Fruit fly (Drosophila melanogaster) Kc167 (cell line): Measurements from ENCODE around the gene Rbf.

Experiments
- Myc ChIP-seq: fragments of >200 bp; optimal IDR thresholded peaks from 2 replicates; lab custom pipeline; 2017; ENCODE audit warnings: missing external identifiers
- Sin3A ChIP-seq: fragments of >200 bp; optimal IDR thresholded peaks from 2 replicates; lab custom pipeline; 2018; ENCODE audit warnings: missing external identifiers
- h ChIP-seq: fragments of >200 bp; optimal IDR thresholded peaks from 3 replicates; lab custom pipeline; 2018; ENCODE audit warnings: missing external identifiers
- insv ChIP-seq: fragments of >200 bp; optimal IDR thresholded peaks from 3 replicates; lab custom pipeline; 2018; ENCODE audit warnings: missing external identifiers
- psq ChIP-seq: fragments of >200 bp; optimal IDR thresholded peaks from 2 replicates; lab custom pipeline; 2017; ENCODE audit warnings: missing external identifiers
- ttk ChIP-seq: sonication (Bioruptor generic); optimal IDR thresholded peaks from 2 replicates; lab custom pipeline; 2017; ENCODE audit warnings: missing external identifiers

The Rbf gene

dm6 chrX:803370-803769 lies 2.1 kb upstream of the Rbf start, which contains the start of gene CG13359:
Gene CG13359 (minus strand): TSS chrX:803470.
- TF ChIP-seq ttk (lab: Kevin White, UChicago) (no peak), insv (no peak)

dm6 chrX:796397-796989 lies 4.8 kb downstream of the Rbf start:
- TF ChIP-seq psq (lab: Kevin White, UChicago) (no peak), h (no peak), Sin3A (lab: Kevin White, UChicago) (no peak), Myc (lab: Kevin White, UChicago) (no peak), insv (no peak), ttk (lab: Kevin White, UChicago) (no peak)

- TF ChIP-seq insv: no peak
These were observed 8.4 kb downstream of the Rbf start, which contains the start of gene CG16989 for dm6 chrX:792923-793322. Gene CG16989 (plus strand): TSS chrX:793147.

dm6 chrX:790039-790597 lies 11.2 kb downstream of the Rbf start, which contains the start of gene CG13360:
Gene CG13360 (minus strand): TSS chrX:790089.
- TF ChIP-seq Myc (lab: Kevin White, UChicago): no peak
- TF ChIP-seq psq (lab: Kevin White, UChicago): no peak
- TF ChIP-seq insv: no peak
- TF ChIP-seq Sin3A (lab: Kevin White, UChicago): no peak
- TF ChIP-seq h: no peak
- TF ChIP-seq ttk (lab: Kevin White, UChicago): no peak

- TF ChIP-seq psq (lab: Kevin White, UChicago): no peak
- no peak for TF ChIP-seq Myc (lab: Kevin White, UChicago)
- no peak for TF ChIP-seq ttk (lab: Kevin White, UChicago)
- TF ChIP-seq h: no peak
- no peak for TF ChIP-seq insv
- TF ChIP-seq Sin3A (lab: Kevin White, UChicago): no peak
These were observed 16.8 kb downstream of the Rbf start, which contains the start of gene tw for dm6 chrX:784456-784855. Gene tw (plus strand): TSS chrX:784746.

dm6 chrX:779344-779743 lies 21.9 kb downstream of the Rbf start:
- TF ChIP-seq ttk (lab: Kevin White, UChicago) (no peak), Myc (lab: Kevin White, UChicago) (no peak), psq (lab: Kevin White, UChicago) (no peak), Sin3A (lab: Kevin White, UChicago) (no peak), h (no peak), insv (no peak)

- TF ChIP-seq ttk (lab: Kevin White, UChicago) (no peak), Sin3A (lab: Kevin White, UChicago) (no peak), Myc (lab: Kevin White, UChicago) (no peak), h (no peak), insv (no peak), psq (lab: Kevin White, UChicago) (no peak)
These were observed 26.1 kb downstream of the Rbf start for dm6 chrX:775184-775583.

dm6 chrX:774160-774700 lies 27.0 kb downstream of the Rbf start:
- no peak for TF ChIP-seq insv
- TF ChIP-seq Sin3A (lab: Kevin White, UChicago): no peak
- TF ChIP-seq Myc (lab: Kevin White, UChicago): no peak

- TF ChIP-seq ttk (lab: Kevin White, UChicago) (no peak), psq (lab: Kevin White, UChicago) (no peak), Myc (lab: Kevin White, UChicago) (no peak), insv (no peak), Sin3A (lab: Kevin White, UChicago) (no peak), h (no peak)
These were observed 28.8 kb downstream of the Rbf start for dm6 chrX:772305-772986.

- TF ChIP-seq Sin3A (lab: Kevin White, UChicago) (no peak), psq (lab: Kevin White, UChicago) (no peak), ttk (lab: Kevin White, UChicago) (no peak), insv (no peak), Myc (lab: Kevin White, UChicago) (no peak), h (no peak)
These were observed 29.7 kb downstream of the Rbf start for dm6 chrX:771431-772064.

- TF ChIP-seq psq (lab: Kevin White, UChicago): no peak
- no peak for TF ChIP-seq Myc (lab: Kevin White, UChicago)
- TF ChIP-seq h: no peak
- no peak for TF ChIP-seq insv
- no peak for TF ChIP-seq Sin3A (lab: Kevin White, UChicago)
- no peak for TF ChIP-seq ttk (lab: Kevin White, UChicago)
These were observed 31.6 kb downstream of the Rbf start, which contains the start of gene fz3 for dm6 chrX:769639-770124. Gene fz3 (plus strand): TSS chrX:769945.
